Worm (Caenorhabditis elegans): ENCODE data around the gene C03G6.6.

Gene C03G6.6

ce11 chrV:7391933-7392332 is 34.7 kb downstream of the C03G6.6 start, which contains the start of gene fbxa-105:
Gene fbxa-105 (minus strand): TSS chrV:7392029.
- TF ChIP-seq gmeb-2 (tag; optimal IDR thresholded peaks at IDR 0.05) (no peak), ceh-30 (tag; optimal IDR thresholded peaks at IDR 0.05) (no peak), syd-9 (tag; optimal IDR thresholded peaks at IDR 0.05) (no peak), madf-2 (tag; optimal IDR thresholded peaks at IDR 0.05) (no peak), mec-3 (tag; optimal IDR thresholded peaks at IDR 0.05; ENCODE audit: borderline replicate concordance) (no peak)

- TF ChIP-seq ceh-6 (GFP tag; optimal IDR thresholded peaks at IDR 0.05), result no peak
- TF ChIP-seq C08G9.2 (tag; optimal IDR thresholded peaks at IDR 0.05), result no peak
- no peak for TF ChIP-seq K02D7.2 (tag; optimal IDR thresholded peaks at IDR 0.05)
- TF ChIP-seq pros-1 (tag; optimal IDR thresholded peaks at IDR 0.05), result no peak
- TF ChIP-seq ceh-31 (tag; optimal IDR thresholded peaks at IDR 0.05), result no peak
- TF ChIP-seq rnt-1 (tag; optimal IDR thresholded peaks at IDR 0.05), result no peak
- no peak for TF ChIP-seq dve-1 (tag; optimal IDR thresholded peaks at IDR 0.05)
- TF ChIP-seq hlh-6 (tag; optimal IDR thresholded peaks at IDR 0.05), result no peak
- no peak for TF ChIP-seq ceh-34 (tag; optimal IDR thresholded peaks at IDR 0.05)
These were observed 38.1 kb downstream of the C03G6.6 start, which contains the start of gene srx-9 for ce11 chrV:7395359-7395758. Gene srx-9 (minus strand): TSS chrV:7395459.

- TF ChIP-seq sox-4 (tag; optimal IDR thresholded peaks at IDR 0.05) (no peak), ets-4 (tag; optimal IDR thresholded peaks at IDR 0.05) (no peak), syd-9 (tag; optimal IDR thresholded peaks at IDR 0.05) (no peak), fax-1 (tag; optimal IDR thresholded peaks at IDR 0.05) (no peak), C38D4.7 (GFP tag; optimal IDR thresholded peaks at IDR 0.05) (no peak)
These were observed 42.0 kb downstream of the C03G6.6 start, which contains the start of gene gst-41 for ce11 chrV:7399202-7399601. Gene gst-41 (minus strand): TSS chrV:7399302.

ce11 chrV:7400095-7400494 is 42.9 kb downstream of the C03G6.6 start, which contains the start of gene cnc-9:
Gene cnc-9 (minus strand): TSS chrV:7400195.
- TF ChIP-seq Y22D7AL.16 (tag; optimal IDR thresholded peaks at IDR 0.05) (no peak), dmd-4 (tag; optimal IDR thresholded peaks at IDR 0.05; ENCODE audit: borderline replicate concordance) (no peak), gmeb-2 (tag; optimal IDR thresholded peaks at IDR 0.05) (no peak), dve-1 (tag; optimal IDR thresholded peaks at IDR 0.05) (no peak), T23F11.4 (GFP tag; optimal IDR thresholded peaks at IDR 0.05) (no peak), lin-11 (tag; optimal IDR thresholded peaks at IDR 0.05) (no peak), pha-4 (tag; optimal IDR thresholded peaks at IDR 0.05) (no peak), pha-2 (tag; optimal IDR thresholded peaks at IDR 0.05) (no peak), sdc-2 (tag; optimal IDR thresholded peaks at IDR 0.05) (no peak)

DNA sequence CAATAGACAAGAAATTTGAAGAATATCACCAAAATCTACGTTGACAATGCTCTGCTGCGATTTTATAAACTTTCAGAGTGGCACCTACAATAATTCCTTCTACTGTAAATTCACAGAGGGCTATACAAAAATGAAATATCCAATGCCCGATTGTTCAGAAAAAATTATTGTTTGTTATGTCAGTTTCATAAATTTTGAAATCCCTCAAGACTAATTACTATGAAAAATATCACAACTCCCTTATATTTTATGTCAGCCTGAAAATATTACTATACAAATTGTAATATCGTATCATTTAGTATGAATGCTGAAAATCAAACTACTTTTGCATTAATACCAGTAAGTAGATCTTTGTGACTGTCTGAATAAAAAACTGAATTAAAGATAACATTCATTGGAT is 43.4 kb downstream of the C03G6.6 start, which contains the start of gene srx-60:
Gene srx-60 (plus strand): TSS at position 301 of the 400 bp plus-strand sequence.
- TF ChIP-seq ceh-48 (tag; optimal IDR thresholded peaks at IDR 0.05), result no peak

DNA sequence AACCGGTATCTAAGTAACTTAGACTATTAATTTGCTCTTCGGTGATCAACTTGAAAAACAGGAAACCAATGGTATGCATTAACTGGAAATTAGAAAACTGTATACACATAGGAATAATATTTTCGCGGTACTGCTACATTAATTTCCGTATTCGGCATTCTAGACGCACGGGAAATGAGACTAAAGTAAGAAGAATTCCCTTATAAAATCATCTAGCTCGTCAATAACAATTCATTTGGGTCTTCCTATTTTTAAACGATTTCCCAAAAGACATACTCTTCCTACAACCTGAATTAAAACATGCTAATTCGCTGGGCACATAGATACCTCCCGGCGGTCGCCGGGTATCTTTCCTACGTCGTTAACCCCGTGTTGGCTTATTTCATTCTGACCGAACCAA is 45.1 kb downstream of the C03G6.6 start, which contains the start of gene srj-13:
Gene srj-13 (plus strand): TSS at position 301 of the 400 bp plus-strand sequence.
- TF ChIP-seq che-1 (tag; optimal IDR thresholded peaks at IDR 0.05) (no peak), hlh-6 (tag; optimal IDR thresholded peaks at IDR 0.05) (no peak), syd-9 (tag; optimal IDR thresholded peaks at IDR 0.05) (no peak), odd-2 (tag; optimal IDR thresholded peaks at IDR 0.05) (no peak), ceh-48 (tag; optimal IDR thresholded peaks at IDR 0.05) (no peak), tbx-7 (tag; optimal IDR thresholded peaks at IDR 0.05) (no peak), pha-2 (tag; optimal IDR thresholded peaks at IDR 0.05) (no peak), T23F11.4 (GFP tag; optimal IDR thresholded peaks at IDR 0.05) (no peak), pqm-1 (tag; optimal IDR thresholded peaks at IDR 0.05) (no peak), unc-42 (tag; optimal IDR thresholded peaks at IDR 0.05) (no peak), pax-1 (tag; optimal IDR thresholded peaks at IDR 0.05) (no peak), ceh-2 (tag; optimal IDR thresholded peaks at IDR 0.05) (no peak), K02D7.2 (tag; optimal IDR thresholded peaks at IDR 0.05) (no peak), hlh-15 (tag; optimal IDR thresholded peaks at IDR 0.05) (no peak), K09A11.1 (tag; optimal IDR thresholded peaks at IDR 0.05; ENCODE audit: insufficient read depth) (no peak), elt-2 (tag; optimal IDR thresholded peaks at IDR 0.05) (no peak)

Measured in whole organism, late embryonic.